Fruit fly (Drosophila melanogaster) whole organism, pupa: ENCODE data around the gene Jhbp14.

ENCODE experiments used
- CG17806 ChIP-seq: fragments of 200-800 bp; sonication (Bioruptor generic); optimal IDR thresholded peaks from 2 replicates; lab custom pipeline; 2018; ENCODE audit warnings: missing biosample characterization, mild to moderate bottlenecking, missing genetic modification characterization, moderate library complexity
- CG4496 ChIP-seq: fragments of 200-800 bp; sonication (Bioruptor generic); IDR thresholded peaks from 3 replicates; pipeline ENCODE4 v1.3.6; 2022; ENCODE audit warnings: missing biosample characterization, missing genetic modification characterization
- fd96Ca ChIP-seq: fragments of 200-800 bp; sonication (Bioruptor generic); IDR thresholded peaks from 3 replicates; pipeline ENCODE4 v1.3.6; 2022; ENCODE audit warnings: missing biosample characterization, missing genetic modification characterization

DNA sequence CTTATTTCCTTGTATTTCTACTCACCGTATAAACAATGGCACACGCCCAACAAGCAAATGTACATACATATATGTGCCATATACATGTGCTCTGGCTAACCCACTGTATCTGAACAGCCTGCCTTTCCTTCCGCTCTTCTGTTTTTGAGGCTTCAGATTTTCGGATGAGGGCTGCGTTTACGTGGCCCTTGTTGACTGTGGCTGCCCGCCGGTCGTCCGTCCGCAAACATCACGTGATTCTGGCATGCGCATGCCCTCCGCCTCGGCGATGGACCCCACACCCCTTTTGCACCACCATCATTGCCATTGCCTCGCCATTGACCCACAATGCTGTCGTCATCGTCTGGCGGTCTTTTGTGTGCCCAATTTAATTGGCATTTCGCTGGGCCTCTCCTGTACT lies 31.0 kb upstream of the Jhbp14 start:
- TF ChIP-seq CG17806 (no peak), fd96Ca (peak; percentile 44; the same call in 1 of the 3 replicates), CG4496 (no peak)
